Fruit fly (Drosophila melanogaster) whole organism, embryonic: ENCODE data around the gene TRAM.

Source experiments
- Asciz ChIP-seq: fragments of 200-800 bp; sonication (Bioruptor generic); optimal IDR thresholded peaks from 2 replicates; lab custom pipeline; 2017; ENCODE audit warnings: missing biosample characterization, mild to moderate bottlenecking, missing genetic modification characterization, missing genetic modification reagents
- Atf6 ChIP-seq: fragments of 200-800 bp; sonication (Bioruptor generic); IDR thresholded peaks from 2 replicates; pipeline ENCODE4 v1.3.6; 2022; ENCODE audit warnings: missing biosample characterization, missing genetic modification characterization
- BtbVII ChIP-seq: fragments of 200-800 bp; sonication (Bioruptor generic); optimal IDR thresholded peaks from 3 replicates; lab custom pipeline; 2017; ENCODE audit warnings: missing biosample characterization, mild to moderate bottlenecking, missing genetic modification characterization
- CG10462 ChIP-seq: fragments of 200-800 bp; sonication (Bioruptor generic); optimal IDR thresholded peaks from 2 replicates; lab custom pipeline; 2016; ENCODE audit warnings: missing biosample characterization, missing genetic modification characterization
- CG11247 ChIP-seq: fragments of 200-800 bp; sonication (Bioruptor generic); IDR thresholded peaks from 2 replicates; pipeline ENCODE4 v1.3.6; 2022; ENCODE audit warnings: missing biosample characterization, missing genetic modification characterization
- CG13123 ChIP-seq: fragments of 200-800 bp; sonication (Bioruptor generic); optimal IDR thresholded peaks from 2 replicates; lab custom pipeline; 2016; ENCODE audit warnings: missing biosample characterization, missing genetic modification characterization
- CG13894 ChIP-seq: fragments of 200-800 bp; sonication (Bioruptor generic); optimal IDR thresholded peaks from 3 replicates; lab custom pipeline; 2018; ENCODE audit warnings: missing biosample characterization, mild to moderate bottlenecking, missing genetic modification characterization, moderate library complexity
- CG14441 ChIP-seq: fragments of 200-800 bp; sonication (Bioruptor generic); IDR thresholded peaks from 2 replicates; pipeline ENCODE4 v1.3.6; 2022; ENCODE audit warnings: missing biosample characterization, missing genetic modification characterization
- CG15011 ChIP-seq: fragments of 200-800 bp; sonication (Bioruptor generic); optimal IDR thresholded peaks from 3 replicates; lab custom pipeline; 2018; ENCODE audit warnings: missing biosample characterization, mild to moderate bottlenecking, missing genetic modification characterization
- CG15073 ChIP-seq: fragments of 200-800 bp; sonication (Bioruptor generic); optimal IDR thresholded peaks from 2 replicates; lab custom pipeline; 2016; ENCODE audit warnings: missing biosample characterization, missing genetic modification characterization
- CG1602 ChIP-seq: fragments of 200-800 bp; sonication (Bioruptor generic); optimal IDR thresholded peaks from 3 replicates; lab custom pipeline; 2016; ENCODE audit warnings: missing biosample characterization, missing genetic modification characterization
- CG16779 ChIP-seq: fragments of 200-800 bp; sonication (Bioruptor generic); IDR thresholded peaks from 2 replicates; pipeline ENCODE4 v1.3.6; 2022; ENCODE audit warnings: missing biosample characterization, missing genetic modification characterization
- CG17359 ChIP-seq: fragments of 200-800 bp; sonication (Bioruptor generic); optimal IDR thresholded peaks from 3 replicates; lab custom pipeline; 2018; ENCODE audit warnings: missing biosample characterization, mild to moderate bottlenecking, missing genetic modification characterization, moderate library complexity
- CG2712 ChIP-seq: fragments of 200-800 bp; optimal IDR thresholded peaks from 3 replicates; lab custom pipeline; 2019; ENCODE audit warnings: missing biosample characterization, mild to moderate bottlenecking, missing genetic modification characterization, moderate library complexity
- CG3847 ChIP-seq: fragments of 200-800 bp; sonication (Bioruptor generic); IDR thresholded peaks from 2 replicates; pipeline ENCODE4 v1.3.6; 2022; ENCODE audit warnings: missing biosample characterization, missing genetic modification characterization
- CG42726 ChIP-seq: fragments of 200-800 bp; sonication (Bioruptor generic); IDR thresholded peaks from 2 replicates; pipeline ENCODE4 v1.3.6; 2022; ENCODE audit warnings: missing biosample characterization, missing genetic modification characterization; ENCODE audit not compliant: partially characterized antibody
- CG6689 ChIP-seq: fragments of 200-800 bp; sonication (Bioruptor generic); IDR thresholded peaks from 2 replicates; pipeline ENCODE4 v1.3.6; 2022; ENCODE audit warnings: missing biosample characterization, missing genetic modification characterization
- CG6854 ChIP-seq: fragments of 200-800 bp; sonication (Bioruptor generic); optimal IDR thresholded peaks from 3 replicates; lab custom pipeline; 2017; ENCODE audit warnings: missing biosample characterization, mild to moderate bottlenecking, missing genetic modification characterization
- CG7556 ChIP-seq: fragments of 200-800 bp; sonication (Bioruptor generic); optimal IDR thresholded peaks from 2 replicates; lab custom pipeline; 2017; ENCODE audit warnings: missing biosample characterization, mild to moderate bottlenecking, missing genetic modification characterization
- CG7745 ChIP-seq: fragments of 200-800 bp; sonication (Bioruptor generic); optimal IDR thresholded peaks from 2 replicates; lab custom pipeline; 2018; ENCODE audit warnings: missing biosample characterization, mild to moderate bottlenecking, missing genetic modification characterization, moderate library complexity
- CG9215 ChIP-seq: fragments of 200-800 bp; sonication (Bioruptor generic); IDR thresholded peaks from 2 replicates; pipeline ENCODE4 v1.3.6; 2022; ENCODE audit warnings: missing biosample characterization, missing genetic modification characterization
- Fer3 ChIP-seq: fragments of 200-800 bp; sonication (Bioruptor generic); optimal IDR thresholded peaks from 2 replicates; lab custom pipeline; 2018; ENCODE audit warnings: missing biosample characterization, mild to moderate bottlenecking, missing genetic modification characterization, moderate library complexity
- GATAe ChIP-seq: fragments of 200-800 bp; sonication (Bioruptor generic); conservative IDR thresholded peaks from 2 replicates; pipeline ENCODE4 v1.3.6; 2022; ENCODE audit warnings: missing biosample characterization, missing genetic modification characterization
- Jarid2 ChIP-seq: fragments of 200-800 bp; sonication (Bioruptor generic); optimal IDR thresholded peaks from 3 replicates; lab custom pipeline; 2017; ENCODE audit warnings: mild to moderate bottlenecking, missing biosample characterization, missing genetic modification reagents, missing genetic modification characterization
- Kr ChIP-seq: fragments of 200-800 bp; sonication (Bioruptor generic); optimal IDR thresholded peaks from 2 replicates; lab custom pipeline; 2017; ENCODE audit warnings: missing biosample characterization, mild to moderate bottlenecking, missing genetic modification characterization
- NC2β ChIP-seq: fragments of 200-800 bp; sonication (Bioruptor generic); optimal IDR thresholded peaks from 2 replicates; lab custom pipeline; 2016; ENCODE audit warnings: missing biosample characterization, missing genetic modification characterization
- PHDP ChIP-seq: fragments of 200-800 bp; sonication (Bioruptor generic); optimal IDR thresholded peaks from 3 replicates; lab custom pipeline; 2018; ENCODE audit warnings: missing biosample characterization, mild to moderate bottlenecking, missing genetic modification characterization, moderate library complexity
- Sox100B ChIP-seq: fragments of 200-800 bp; sonication (Bioruptor generic); optimal IDR thresholded peaks from 3 replicates; lab custom pipeline; 2018; ENCODE audit warnings: missing biosample characterization, mild to moderate bottlenecking, missing genetic modification characterization
- Ssrp ChIP-seq: fragments of 200-800 bp; sonication (Bioruptor generic); optimal IDR thresholded peaks from 2 replicates; lab custom pipeline; 2018; ENCODE audit warnings: missing biosample characterization, mild to moderate bottlenecking, missing genetic modification characterization, moderate library complexity
- caup ChIP-seq: fragments of 200-800 bp; sonication (Bioruptor generic); optimal IDR thresholded peaks from 3 replicates; lab custom pipeline; 2017; ENCODE audit warnings: missing biosample characterization, mild to moderate bottlenecking, missing genetic modification characterization, moderate library complexity; ENCODE audit not compliant: severe bottlenecking
- cg ChIP-seq: fragments of 200-800 bp; sonication (Bioruptor generic); optimal IDR thresholded peaks from 3 replicates; lab custom pipeline; 2019; ENCODE audit warnings: missing biosample characterization, mild to moderate bottlenecking, missing genetic modification characterization, moderate library complexity
- danr ChIP-seq: fragments of 200-800 bp; sonication (Bioruptor generic); IDR thresholded peaks from 2 replicates; pipeline ENCODE4 v1.3.6; 2022; ENCODE audit warnings: missing biosample characterization, missing genetic modification characterization
- dmrt11E ChIP-seq: fragments of 200-800 bp; sonication (Bioruptor generic); optimal IDR thresholded peaks from 3 replicates; lab custom pipeline; 2018; ENCODE audit warnings: missing biosample characterization, mild to moderate bottlenecking, missing genetic modification characterization, moderate library complexity
- fd102C ChIP-seq: fragments of 200-800 bp; sonication (Bioruptor generic); optimal IDR thresholded peaks from 2 replicates; lab custom pipeline; 2018; ENCODE audit warnings: missing biosample characterization, mild to moderate bottlenecking, missing genetic modification characterization, moderate library complexity
- gce ChIP-seq: fragments of 200-800 bp; sonication (Bioruptor generic); IDR thresholded peaks from 3 replicates; pipeline ENCODE4 v1.3.6; 2022; ENCODE audit warnings: missing biosample characterization, missing genetic modification characterization
- gfzf ChIP-seq: fragments of 200-800 bp; sonication (Bioruptor generic); optimal IDR thresholded peaks from 2 replicates; lab custom pipeline; 2016; ENCODE audit warnings: missing biosample characterization, mild to moderate bottlenecking, missing genetic modification characterization, moderate library complexity
- grau ChIP-seq: fragments of 200-800 bp; optimal IDR thresholded peaks from 3 replicates; lab custom pipeline; 2019; ENCODE audit warnings: missing biosample characterization, mild to moderate bottlenecking, missing genetic modification characterization, moderate library complexity
- grn ChIP-seq: fragments of 200-800 bp; sonication (Bioruptor generic); optimal IDR thresholded peaks from 3 replicates; lab custom pipeline; 2017; ENCODE audit warnings: missing biosample characterization, missing genetic modification characterization
- gro ChIP-seq: fragments of 200-800 bp; sonication (Bioruptor generic); optimal IDR thresholded peaks from 2 replicates; lab custom pipeline; 2016; ENCODE audit warnings: missing biosample characterization, missing genetic modification characterization
- ken ChIP-seq: fragments of 200-800 bp; sonication (Bioruptor generic); IDR thresholded peaks from 3 replicates; pipeline ENCODE4 v1.3.6; 2022; ENCODE audit warnings: missing biosample characterization, missing genetic modification characterization
- lilli ChIP-seq: fragments of 200-800 bp; sonication (Bioruptor generic); optimal IDR thresholded peaks from 3 replicates; lab custom pipeline; 2016; ENCODE audit warnings: missing biosample characterization, missing genetic modification characterization
- phol ChIP-seq: fragments of 200-800 bp; sonication (Bioruptor generic); optimal IDR thresholded peaks from 3 replicates; lab custom pipeline; 2018; ENCODE audit warnings: missing biosample characterization, mild to moderate bottlenecking, missing genetic modification characterization, moderate library complexity
- pita ChIP-seq: fragments of 200-800 bp; sonication (Bioruptor generic); optimal IDR thresholded peaks from 2 replicates; lab custom pipeline; 2017; ENCODE audit warnings: missing biosample characterization, mild to moderate bottlenecking, missing genetic modification characterization
- pzg ChIP-seq: fragments of 200-800 bp; sonication (Bioruptor generic); optimal IDR thresholded peaks from 3 replicates; lab custom pipeline; 2018; ENCODE audit warnings: missing biosample characterization, mild to moderate bottlenecking, missing genetic modification characterization, moderate library complexity
- repo ChIP-seq: fragments of 200-800 bp; sonication (Bioruptor generic); optimal IDR thresholded peaks from 2 replicates; lab custom pipeline; 2016; ENCODE audit warnings: missing biosample characterization, missing genetic modification characterization
- sens ChIP-seq: fragments of 200-800 bp; sonication (Bioruptor generic); peaks from one replicate; lab custom pipeline; 2016; ENCODE audit warnings: missing biosample characterization, missing genetic modification characterization
- stwl ChIP-seq: fragments of 200-800 bp; sonication (Bioruptor generic); optimal IDR thresholded peaks from 3 replicates; lab custom pipeline; 2018; ENCODE audit warnings: missing biosample characterization, mild to moderate bottlenecking, missing genetic modification characterization, moderate library complexity
- tgo ChIP-seq: fragments of 200-800 bp; sonication (Bioruptor generic); IDR thresholded peaks from 3 replicates; pipeline ENCODE4 v1.3.6; 2022; ENCODE audit warnings: missing biosample characterization, missing genetic modification characterization
- tin ChIP-seq: fragments of 200-800 bp; sonication (Bioruptor generic); optimal IDR thresholded peaks from 3 replicates; lab custom pipeline; 2016; ENCODE audit warnings: missing biosample characterization, missing genetic modification characterization

Gene TRAM

dm6 chrX:947450-948284, 12.6 kb downstream of the TRAM start, which contains the start of gene CG3699 (continued):
- TF ChIP-seq gfzf (no peak), Ssrp (tag; lab: Kevin White, UChicago) (no peak), CG42726 (no peak), lilli (GFP tag; lab: Kevin White, UChicago) (peak; percentile 66), CG9215 (GFP tag; lab: Robert Waterston, UW) (peak; percentile 26; the same call in 1 of the 2 replicates), CG3847 (GFP tag; lab: Robert Waterston, UW) (0 out of 2 replicates have a peak, but pooled peaks have one; percentile 6), CG1602 (GFP tag; lab: Kevin White, UChicago) (no peak), fd102C (GFP tag; lab: Kevin White, UChicago) (no peak), CG15073 (GFP tag; lab: Kevin White, UChicago) (no peak), Asciz (GFP tag; lab: Kevin White, UChicago) (no peak), caup (peak; percentile 3), PHDP (tag; lab: Kevin White, UChicago) (peak; percentile 50), phol (peak; percentile 14), pita (GFP tag; lab: Kevin White, UChicago) (no peak), CG7556 (GFP tag; lab: Kevin White, UChicago) (peak; percentile 43), CG6689 (GFP tag; lab: Robert Waterston, UW) (no peak), CG13123 (GFP tag; lab: Kevin White, UChicago) (no peak), CG16779 (GFP tag; lab: Robert Waterston, UW) (no peak), dmrt11E (no peak), grau (peak; percentile 67), grn (GFP tag; lab: Kevin White, UChicago) (peak; percentile 8), CG2712 (tag; lab: Kevin White, UChicago) (peak; percentile 42), CG7745 (no peak), CG13894 (peak; percentile 30), tgo (GFP tag; lab: Robert Waterston, UW) (0 out of 3 replicates have a peak, but pooled peaks have one; percentile 21), stwl (no peak), GATAe (GFP tag; lab: Robert Waterston, UW) (peak; percentile 54), CG6854 (GFP tag; lab: Kevin White, UChicago) (peak; percentile 46), Fer3 (tag; lab: Kevin White, UChicago) (peak; percentile 42), Atf6 (peak; percentile 52; the same call in 1 of the 2 replicates), NC2β (no peak), BtbVII (peak; percentile 56), CG17359 (tag; lab: Kevin White, UChicago) (no peak), CG10462 (GFP tag; lab: Kevin White, UChicago) (no peak), CG14441 (GFP tag; lab: Robert Waterston, UW) (0 out of 2 replicates have a peak, but pooled peaks have one; percentile 10), ken (GFP tag; lab: Robert Waterston, UW) (no peak), repo (no peak), gro (GFP tag; lab: Kevin White, UChicago) (peak; percentile 20), cg (GFP tag; lab: Kevin White, UChicago) (no peak), Jarid2 (peak; percentile 27), CG11247 (no peak), danr (GFP tag; lab: Robert Waterston, UW) (no peak), pzg (GFP tag; lab: Kevin White, UChicago) (no peak), sens (GFP tag; lab: Kevin White, UChicago) (peak; percentile 58), Sox100B (GFP tag; lab: Kevin White, UChicago) (no peak), Kr (GFP tag; lab: Kevin White, UChicago) (no peak), gce (no peak), tin (GFP tag; lab: Kevin White, UChicago) (no peak), CG15011 (no peak)
